Fruit fly (Drosophila melanogaster) S2 (cell line): ENCODE results near the gene Taf9.

ENCODE experiments used
- CG8478 ChIP-seq: fragments of >200 bp; optimal IDR thresholded peaks from 2 replicates; lab custom pipeline; 2018
- CTCF ChIP-seq, 2 experiments: fragments of >200 bp; optimal IDR thresholded peaks; 2 replicates each; lab custom pipeline; 2018

dm6 chrX:17852457-17852856 lies 10.5 kb downstream of the Taf9 start, which contains the start of gene CG32554:
- TF ChIP-seq CTCF (optimal IDR thresholded peaks at IDR 0.05; lab: Kevin White, UChicago) (no peak), CG8478 (lab: Kevin White, UChicago) (no peak)
